Fruit fly (Drosophila melanogaster): ENCODE measurements around the gene Jon99Fii.

- TF ChIP-seq CG7101 (tag; optimal IDR thresholded peaks at IDR 0.05) (peak; percentile 8), toe (GFP tag; optimal IDR thresholded peaks at IDR 0.05) (peak; percentile 26), Crg-1 (GFP tag; optimal IDR thresholded peaks at IDR 0.05) (no peak), CG7045 (GFP tag; optimal IDR thresholded peaks at IDR 0.05) (no peak), Mnt (GFP tag; optimal IDR thresholded peaks at IDR 0.05) (no peak), tj (GFP tag; optimal IDR thresholded peaks at IDR 0.05) (no peak), ovo (GFP tag; optimal IDR thresholded peaks at IDR 0.05) (no peak), CG33017 (tag; optimal IDR thresholded peaks at IDR 0.05) (peak; percentile 39)
Measured at dm6 chr3R:30526799-30527465, 39.2 kb upstream of the Jon99Fii start, which contains the start of gene jdp.

All from whole organism, adult.